Fruit fly (Drosophila melanogaster): ENCODE measurements around the gene Nnf1b.

The Nnf1b gene

dm6 chr2L:789966-790365 lies 20.4 kb upstream of the Nnf1b start:
- no peak for TF ChIP-seq CG9948 (tag; optimal IDR thresholded peaks at IDR 0.05)
- TF ChIP-seq CG14655 (GFP tag; optimal IDR thresholded peaks at IDR 0.05): no peak

dm6 chr2L:790698-791097 lies 19.7 kb upstream of the Nnf1b start, which contains the start of gene Pkg21D:
TSS of gene Pkg21D (minus strand) at chr2L:790798.
- no peak for TF ChIP-seq Pif1A (GFP tag; optimal IDR thresholded peaks at IDR 0.05)

DNA sequence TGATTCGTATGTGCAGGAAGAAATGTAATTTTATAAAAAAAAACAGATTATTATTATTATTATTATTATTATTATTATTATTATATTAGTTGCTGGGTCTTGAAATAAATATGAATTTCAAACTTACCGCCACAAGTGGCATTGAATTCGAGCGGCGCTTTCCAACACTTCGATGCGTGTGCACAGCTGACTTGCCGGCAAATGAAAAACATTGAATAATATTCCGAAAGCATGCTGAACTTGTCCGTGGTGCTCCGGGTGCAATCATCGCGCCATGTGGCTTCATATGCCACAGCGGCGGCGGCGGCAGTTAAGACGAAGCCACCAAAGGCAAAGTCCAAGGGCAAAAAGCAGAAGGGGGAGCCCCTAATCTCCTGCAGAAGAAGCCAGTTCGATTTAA lies 1.0 kb downstream of the Nnf1b start, which contains the start of gene Dbp21E2:
Gene Dbp21E2, plus strand, starts transcription at position 180 of the 400 bp plus-strand sequence.
- TF ChIP-seq fd96Ca (GFP tag; IDR thresholded peaks at IDR 0.05) (no peak), CG8301 (tag; optimal IDR thresholded peaks at IDR 0.05) (no peak), CG14655 (GFP tag; optimal IDR thresholded peaks at IDR 0.05) (no peak), Pif1B (GFP tag; optimal IDR thresholded peaks at IDR 0.05) (no peak), Pif1A (GFP tag; optimal IDR thresholded peaks at IDR 0.05) (no peak), gl (tag; optimal IDR thresholded peaks at IDR 0.05) (no peak), CG10348 (GFP tag; IDR thresholded peaks at IDR 0.05) (no peak), rn (GFP tag; IDR thresholded peaks at IDR 0.05) (no peak), CG12605 (GFP tag; IDR thresholded peaks at IDR 0.05) (no peak), CG17806 (tag; optimal IDR thresholded peaks at IDR 0.05) (no peak), CG9948 (tag; optimal IDR thresholded peaks at IDR 0.05) (no peak), CG8159 (tag; optimal IDR thresholded peaks at IDR 0.05) (no peak), CG32121 (GFP tag; IDR thresholded peaks at IDR 0.05) (no peak), CG13204 (GFP tag; optimal IDR thresholded peaks at IDR 0.05) (no peak), CG15710 (tag; optimal IDR thresholded peaks at IDR 0.05) (no peak)

DNA sequence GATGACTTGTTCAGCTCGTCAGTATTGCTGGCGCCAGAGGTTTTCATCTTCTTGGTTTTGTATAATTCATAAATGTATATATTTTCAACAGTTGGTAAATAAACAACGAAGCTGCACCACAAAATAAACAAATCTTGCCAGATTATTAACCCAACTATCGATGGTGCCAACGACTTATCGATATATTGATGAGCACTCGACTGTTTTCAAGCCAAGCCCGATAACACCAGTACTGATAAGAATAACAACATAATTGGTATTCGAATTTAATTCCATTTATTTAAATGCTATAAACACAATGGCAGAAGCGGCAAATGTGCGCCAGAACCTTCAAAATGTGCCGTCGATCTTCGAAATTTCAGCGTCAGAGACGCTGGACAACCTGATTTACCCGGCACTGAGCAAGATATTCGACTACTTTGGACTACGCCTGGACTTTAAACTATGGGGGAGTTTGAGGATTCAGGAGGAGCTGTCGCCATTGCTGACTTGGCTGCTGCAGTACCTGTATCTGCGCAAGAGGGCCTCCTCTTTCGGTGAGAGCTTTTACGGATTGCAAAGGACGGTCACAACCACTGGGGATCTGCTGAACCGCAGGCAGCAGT lies 5.5 kb downstream of the Nnf1b start, which contains the start of the genes Saf6 and Pex12:
Gene Saf6, minus strand, starts transcription at position 166 of the 605 bp plus-strand sequence.
Gene Pex12, plus strand, starts transcription at position 209 of the 605 bp plus-strand sequence.
- TF ChIP-seq CG14655 (GFP tag; optimal IDR thresholded peaks at IDR 0.05): no peak
- peak; percentile 2 for TF ChIP-seq gl (tag; optimal IDR thresholded peaks at IDR 0.05)
- TF ChIP-seq Snoo (tag; optimal IDR thresholded peaks at IDR 0.05): no peak

DNA sequence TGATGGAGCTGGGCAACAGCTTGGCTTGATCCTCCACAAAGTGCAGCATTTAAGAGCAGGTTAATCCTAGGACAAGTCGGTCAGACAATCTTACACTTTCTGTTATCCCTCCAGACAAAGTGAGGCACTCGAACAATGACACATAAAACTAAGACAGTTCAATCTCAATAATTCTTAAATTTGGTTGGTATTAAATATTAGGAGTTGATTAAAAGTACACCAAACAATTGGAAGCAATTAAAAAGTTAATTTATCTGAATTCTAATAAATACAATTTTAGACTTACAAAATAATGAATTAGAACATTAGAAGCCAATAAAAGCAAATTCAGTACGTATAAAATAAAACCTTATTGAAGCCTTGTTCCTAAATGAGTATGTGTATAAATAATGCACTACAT lies 7.5 kb downstream of the Nnf1b start, which contains the start of gene CG15880:
Gene CG15880, minus strand, starts transcription at position 101 of the 400 bp plus-strand sequence.
- TF ChIP-seq CG32121 (GFP tag; IDR thresholded peaks at IDR 0.05) (no peak), CG10348 (GFP tag; IDR thresholded peaks at IDR 0.05) (no peak), CG14655 (GFP tag; optimal IDR thresholded peaks at IDR 0.05) (no peak), Pif1A (GFP tag; optimal IDR thresholded peaks at IDR 0.05) (no peak), CG15710 (tag; optimal IDR thresholded peaks at IDR 0.05) (no peak), CG34367 (tag; optimal IDR thresholded peaks at IDR 0.05) (no peak), EcR (GFP tag; optimal IDR thresholded peaks at IDR 0.05) (no peak), Ets98B (GFP tag; IDR thresholded peaks at IDR 0.05) (no peak), CG8301 (tag; optimal IDR thresholded peaks at IDR 0.05) (no peak), CG12605 (GFP tag; IDR thresholded peaks at IDR 0.05) (no peak), gl (tag; optimal IDR thresholded peaks at IDR 0.05) (no peak), CG17806 (tag; optimal IDR thresholded peaks at IDR 0.05) (no peak)

- TF ChIP-seq CG34367 (tag; optimal IDR thresholded peaks at IDR 0.05) (peak; percentile 49), CG4496 (GFP tag; IDR thresholded peaks at IDR 0.05) (peak; percentile 64), CG8159 (tag; optimal IDR thresholded peaks at IDR 0.05) (peak; percentile 75), fd96Ca (GFP tag; IDR thresholded peaks at IDR 0.05) (0 out of 3 replicates have a peak, but pooled peaks have one; percentile 42), Ets98B (GFP tag; IDR thresholded peaks at IDR 0.05) (peak; percentile 28), CG17806 (tag; optimal IDR thresholded peaks at IDR 0.05) (peak; percentile 68), CG13204 (GFP tag; optimal IDR thresholded peaks at IDR 0.05) (no peak), CG10348 (GFP tag; IDR thresholded peaks at IDR 0.05) (no peak), CG12605 (GFP tag; IDR thresholded peaks at IDR 0.05) (no peak), Snoo (tag; optimal IDR thresholded peaks at IDR 0.05) (peak; percentile 54), rn (GFP tag; IDR thresholded peaks at IDR 0.05) (peak; percentile 50; the same call in 1 of the 2 replicates), CG32121 (GFP tag; IDR thresholded peaks at IDR 0.05) (peak; percentile 67; the same call in 1 of the 2 replicates), CG8301 (tag; optimal IDR thresholded peaks at IDR 0.05) (peak; percentile 51), Pif1B (GFP tag; optimal IDR thresholded peaks at IDR 0.05) (no peak), CG15710 (tag; optimal IDR thresholded peaks at IDR 0.05) (peak; percentile 76), CG14655 (GFP tag; optimal IDR thresholded peaks at IDR 0.05) (no peak), CG9948 (tag; optimal IDR thresholded peaks at IDR 0.05) (peak; percentile 68)
These were observed 9.1 kb downstream of the Nnf1b start, which contains the start of the genes PGAP2 and Clp for dm6 chr2L:819315-820032. TSS of gene PGAP2 (minus strand) at chr2L:819508. TSS of gene Clp (plus strand) at chr2L:819964.
